Fruit fly (Drosophila melanogaster): ENCODE measurements around the gene CG13031.

DNA sequence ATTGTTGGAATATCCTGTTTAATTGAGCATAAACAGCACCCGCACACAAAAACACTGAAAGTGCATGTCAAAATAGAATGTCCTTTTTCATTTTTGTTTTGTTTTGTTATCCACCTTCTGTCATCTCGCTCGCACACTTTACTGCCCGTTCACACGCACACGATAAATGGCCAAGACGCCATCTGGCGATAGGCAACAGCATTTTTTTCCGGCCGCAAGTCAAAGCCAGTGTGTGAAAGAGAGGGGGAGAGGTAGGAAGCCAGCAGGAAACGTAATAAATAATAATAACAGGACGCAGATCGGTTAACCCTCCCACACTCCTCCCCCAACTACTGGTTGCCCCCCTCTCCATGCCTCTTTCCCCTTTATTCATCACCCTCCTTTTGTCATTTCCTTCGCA is 45.2 kb downstream of the CG13031 start:
- TF ChIP-seq ovo (GFP tag; optimal IDR thresholded peaks at IDR 0.05) (no peak), kay (GFP tag; ENCODE audit: borderline replicate concordance) (no peak), CG11617 (GFP tag; optimal IDR thresholded peaks at IDR 0.05) (no peak), CG5204 (GFP tag; optimal IDR thresholded peaks at IDR 0.05) (no peak), cnc (optimal IDR thresholded peaks at IDR 0.05) (no peak), Crg-1 (GFP tag; optimal IDR thresholded peaks at IDR 0.05) (no peak)
